Worm (Caenorhabditis elegans) whole organism, L4 larva: ENCODE measurements around the gene Y48C3A.18.

Experiments
- F26F4.8 ChIP-seq: fragments of 200-800 bp; sonication (Bioruptor generic); conservative IDR thresholded peaks from 2 replicates; pipeline ENCODE4 v1.3.6; 2022; ENCODE audit warnings: missing genetic modification characterization, missing compliant biosample characterization
- T20F7.1 ChIP-seq: fragments of 200-800 bp; sonication (Bioruptor generic); optimal IDR thresholded peaks from 2 replicates; lab custom pipeline; 2018; ENCODE audit warnings: mild to moderate bottlenecking, missing genetic modification characterization, missing compliant biosample characterization
- Y48G9A.11 ChIP-seq: fragments of 200-800 bp; sonication (Bioruptor generic); IDR thresholded peaks from 2 replicates; pipeline ENCODE4 v1.3.6; 2022; ENCODE audit warnings: missing genetic modification reagents, missing genetic modification characterization, missing compliant biosample characterization
- ZK337.2 ChIP-seq: fragments of 200-800 bp; sonication (Bioruptor generic); IDR thresholded peaks from 2 replicates; pipeline ENCODE4 v1.3.6; 2022; ENCODE audit warnings: missing genetic modification reagents, missing genetic modification characterization, missing compliant biosample characterization
- ZK546.5 ChIP-seq, 2 experiments: sonication (generic microtip); optimal IDR thresholded peaks; 2 replicates each; lab custom pipeline; 2017; ENCODE audit warnings: missing biosample characterization in 2 of 2, missing genetic modification characterization in 2 of 2
- aha-1 ChIP-seq: fragments of 150-350 bp; peaks from one replicate; lab custom pipeline; 2014; ENCODE audit warnings: missing biosample characterization, missing genetic modification characterization
- ceh-32 ChIP-seq: sonication (generic microtip); optimal IDR thresholded peaks from 2 replicates; lab custom pipeline; 2016; ENCODE audit warnings: mild to moderate bottlenecking, missing genetic modification characterization, missing compliant biosample characterization; ENCODE audit not compliant: poor library complexity
- daf-16 ChIP-seq, 3 experiments: sonication (generic microtip); optimal IDR thresholded peaks; 2 replicates each; lab custom pipeline; 2016 to 2017; ENCODE audit warnings: missing genetic modification characterization in 3 of 3, missing genetic modification reagents in 3 of 3, mild to moderate bottlenecking in 2 of 3, missing compliant biosample characterization in 2 of 3, missing biosample characterization in 1 of 3, moderate library complexity in 1 of 3
- dmd-6 ChIP-seq: fragments of 200-800 bp; sonication (Bioruptor generic); IDR thresholded peaks from 2 replicates; pipeline ENCODE4 v1.3.6; 2022; ENCODE audit warnings: missing genetic modification reagents, missing genetic modification characterization, missing compliant biosample characterization
- dpl-1 ChIP-seq: fragments of 150-350 bp; optimal IDR thresholded peaks from 2 replicates; lab custom pipeline; 2014; ENCODE audit warnings: missing biosample characterization, missing genetic modification reagents, missing genetic modification characterization
- duxl-1 ChIP-seq: sonication (generic microtip); optimal IDR thresholded peaks from 2 replicates; lab custom pipeline; 2016; ENCODE audit warnings: mild to moderate bottlenecking, missing genetic modification characterization, moderate library complexity, missing compliant biosample characterization; ENCODE audit not compliant: poor library complexity
- dve-1 ChIP-seq: sonication (generic microtip); optimal IDR thresholded peaks from 2 replicates; lab custom pipeline; 2017; ENCODE audit warnings: antibody characterized with exemption, mild to moderate bottlenecking, missing genetic modification characterization, missing compliant biosample characterization; ENCODE audit not compliant: insufficient read depth
- hlh-30 ChIP-seq: sonication (generic microtip); optimal IDR thresholded peaks from 2 replicates; lab custom pipeline; 2017; ENCODE audit warnings: antibody characterized with exemption, mild to moderate bottlenecking, missing genetic modification characterization, missing compliant biosample characterization; ENCODE audit not compliant: insufficient read depth
- hmg-1.1 ChIP-seq: fragments of 200-800 bp; sonication (Bioruptor generic); IDR thresholded peaks from 2 replicates; pipeline ENCODE4 v1.3.6; 2022; ENCODE audit warnings: missing genetic modification reagents, missing genetic modification characterization, missing compliant biosample characterization
- lin-13 ChIP-seq: fragments of 150-350 bp; optimal IDR thresholded peaks from 2 replicates; lab custom pipeline; 2014; ENCODE audit warnings: missing biosample characterization, missing genetic modification reagents, missing genetic modification characterization
- lin-29 ChIP-seq: fragments of 200-800 bp; sonication (Bioruptor generic); IDR thresholded peaks from 2 replicates; pipeline ENCODE4 v1.3.6; 2022; ENCODE audit warnings: missing genetic modification reagents, missing genetic modification characterization, missing compliant biosample characterization
- lin-38 ChIP-seq: fragments of 200-800 bp; sonication (Bioruptor generic); IDR thresholded peaks from 2 replicates; pipeline ENCODE4 v1.3.6; 2022; ENCODE audit warnings: missing genetic modification reagents, missing genetic modification characterization, missing compliant biosample characterization
- lsy-2 ChIP-seq, 2 experiments: fragments of 150-350 bp in 1 of 2; sonication (generic microtip) in 1 of 2; optimal IDR thresholded peaks; 2 replicates each; lab custom pipeline; 2014 to 2017; ENCODE audit warnings: missing biosample characterization in 2 of 2, missing genetic modification characterization in 2 of 2
- madf-5 ChIP-seq, 2 experiments: fragments of 200-800 bp; sonication (Bioruptor generic); IDR thresholded peaks; 2 replicates each; pipeline ENCODE4 v1.3.6; 2022; ENCODE audit warnings: missing compliant biosample characterization in 2 of 2, missing genetic modification characterization in 2 of 2
- mep-1 ChIP-seq: fragments of 150-350 bp; sonication (generic microtip); optimal IDR thresholded peaks from 3 replicates; lab custom pipeline; 2014; ENCODE audit warnings: missing biosample characterization, missing genetic modification characterization
- nhr-28 ChIP-seq: fragments of 150-350 bp; optimal IDR thresholded peaks from 2 replicates; lab custom pipeline; 2014; ENCODE audit warnings: missing biosample characterization, missing genetic modification characterization
- nhr-6 ChIP-seq: fragments of 150-350 bp; optimal IDR thresholded peaks from 2 replicates; lab custom pipeline; 2014; ENCODE audit warnings: missing biosample characterization, missing genetic modification characterization
- pha-4 ChIP-seq, 2 experiments: fragments of 150-350 bp in 1 of 2; fragments of 200-800 bp in 1 of 2; sonication (Bioruptor generic) in 1 of 2; IDR thresholded peaks in 1 of 2; optimal IDR thresholded peaks in 1 of 2; 2 replicates each; pipeline versions ENCODE4 v1.3.6 to Lab custom; 2014 to 2022; ENCODE audit warnings: missing genetic modification characterization in 2 of 2, missing genetic modification reagents in 2 of 2, missing biosample characterization in 1 of 2, missing compliant biosample characterization in 1 of 2
- rbr-2 ChIP-seq: sonication (generic microtip); optimal IDR thresholded peaks from 2 replicates; lab custom pipeline; 2016; ENCODE audit warnings: missing genotype, missing genetic modification characterization, missing compliant biosample characterization
- snpc-1.2 ChIP-seq: fragments of 200-800 bp; sonication (Bioruptor generic); IDR thresholded peaks from 2 replicates; pipeline ENCODE4 v1.3.6; 2022; ENCODE audit warnings: missing genetic modification reagents, missing genetic modification characterization, missing compliant biosample characterization
- spr-1 ChIP-seq: sonication (generic microtip); optimal IDR thresholded peaks from 2 replicates; lab custom pipeline; 2016; ENCODE audit warnings: mild to moderate bottlenecking, missing genetic modification characterization, missing compliant biosample characterization
- unc-130 ChIP-seq: sonication (generic microtip); optimal IDR thresholded peaks from 2 replicates; lab custom pipeline; 2016; ENCODE audit warnings: missing genetic modification reagents, missing genetic modification characterization, missing compliant biosample characterization
- unc-39 ChIP-seq: sonication (generic microtip); optimal IDR thresholded peaks from 2 replicates; lab custom pipeline; 2017; ENCODE audit warnings: missing biosample characterization, missing genetic modification characterization
- unc-62 ChIP-seq, 3 experiments: fragments of 150-350 bp in 1 of 3; sonication (generic microtip); optimal IDR thresholded peaks in 2 of 3; peaks in 1 of 3; 1 replicate in 1 of 3; 2 replicates in 2 of 3; lab custom pipeline; 2014 to 2017; ENCODE audit warnings: missing biosample characterization in 3 of 3, missing genetic modification characterization in 3 of 3, missing genetic modification reagents in 3 of 3, missing genotype in 1 of 3
- zfp-3 ChIP-seq: fragments of 200-800 bp; sonication (Bioruptor generic); conservative IDR thresholded peaks from 2 replicates; pipeline ENCODE4 v1.3.6; 2022; ENCODE audit warnings: missing genetic modification reagents, missing genetic modification characterization, missing compliant biosample characterization
- ztf-7 ChIP-seq: fragments of 150-350 bp; optimal IDR thresholded peaks from 2 replicates; lab custom pipeline; 2014; ENCODE audit warnings: missing biosample characterization, missing genetic modification characterization

Gene Y48C3A.18

DNA sequence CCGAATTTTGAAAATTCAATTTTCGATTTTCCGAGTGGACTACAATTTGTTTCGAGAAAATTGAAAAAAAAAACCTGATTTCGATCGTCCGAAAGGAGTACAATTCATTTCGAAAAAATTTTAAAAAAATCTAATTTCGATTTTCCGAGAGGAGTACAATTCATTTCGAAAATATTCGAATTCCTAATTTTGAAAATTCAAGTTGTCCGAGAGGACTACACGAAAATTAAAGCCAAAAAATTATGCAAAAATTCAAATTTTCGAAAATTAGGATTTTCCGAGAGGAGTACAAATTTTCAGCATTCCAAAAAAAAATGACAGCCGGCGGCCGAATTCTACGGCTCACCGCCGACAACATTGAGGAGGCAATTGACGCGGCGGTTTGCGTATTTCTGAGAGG lies at the start of gene Y48C3A.18:
Y48C3A.18 (plus strand) TSS at position 301 of the 400 bp plus-strand sequence.
- TF ChIP-seq aha-1 (tag; lab: Kevin White, UChicago) (peak; percentile 17), Y48G9A.11 (GFP tag; lab: Robert Waterston, UW) (no peak), T20F7.1 (no peak), nhr-6 (no peak), ZK546.5 (tag; optimal IDR thresholded peaks at IDR 0.05; lab: Kevin White, UChicago) (no peak), unc-39 (tag; lab: Kevin White, UChicago) (no peak)

DNA sequence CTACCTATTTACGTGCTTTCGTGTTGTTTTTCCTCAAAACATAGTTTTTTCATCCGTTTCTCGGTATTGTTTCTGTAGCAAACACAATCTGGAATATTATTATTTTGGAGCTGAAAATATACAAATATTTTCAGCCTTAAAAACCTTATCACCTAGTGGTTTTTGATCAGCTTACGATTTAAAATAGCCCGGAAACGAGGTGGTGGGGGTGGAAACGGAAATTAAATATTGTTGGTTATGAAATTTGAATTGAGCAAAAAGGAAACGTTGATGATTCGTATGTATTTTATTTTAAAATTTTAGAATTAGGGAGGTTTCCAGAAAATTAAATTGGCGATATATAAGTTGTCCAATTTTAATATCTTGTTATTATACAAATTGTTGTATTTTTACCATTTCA lies 44.7 kb upstream of the Y48C3A.18 start:
- TF ChIP-seq T20F7.1: no peak
- peak in 1 of 2 experiments; percentile 91 for TF ChIP-seq unc-62 (GFP tag; optimal IDR thresholded peaks at IDR 0.05 in 1 of 2; lab: Kevin White, UChicago)
- TF ChIP-seq unc-62 (tag; optimal IDR thresholded peaks at IDR 0.05; lab: Kevin White, UChicago): no peak

DNA sequence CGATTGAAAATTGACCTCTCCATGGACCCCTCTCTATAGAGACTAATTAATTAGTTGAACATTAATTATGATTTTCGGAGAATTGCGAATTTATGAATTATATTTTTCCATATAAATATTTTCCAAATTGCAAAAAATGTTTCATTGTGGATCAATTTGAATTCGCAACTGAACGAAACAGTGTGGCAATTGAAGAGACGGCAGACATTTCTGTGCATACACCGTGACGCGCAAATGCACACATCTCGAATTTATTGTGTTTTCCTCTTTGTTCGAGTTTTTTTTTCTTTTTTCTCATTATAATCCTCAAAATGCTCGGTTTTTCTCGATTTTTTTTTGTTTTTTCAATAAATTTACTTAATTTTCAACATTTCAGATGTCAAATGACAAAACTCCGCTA lies 43.2 kb upstream of the Y48C3A.18 start, which contains the start of gene Y48C3A.20:
Y48C3A.20 (plus strand) TSS at position 377 of the 400 bp plus-strand sequence.
- TF ChIP-seq mep-1 (tag; lab: Kevin White, UChicago) (peak; percentile 73), rbr-2 (tag; lab: Kevin White, UChicago) (peak; percentile 47), lin-38 (GFP tag; lab: Robert Waterston, UW) (peak; percentile 71), pha-4 (GFP tag; IDR thresholded peaks at IDR 0.05; lab: Robert Waterston, UW) (0 out of 2 replicates have a peak, but pooled peaks have one; percentile 36), pha-4 (tag; optimal IDR thresholded peaks at IDR 0.05; lab: Kevin White, UChicago) (peak; percentile 82), Y48G9A.11 (GFP tag; lab: Robert Waterston, UW) (0 out of 2 replicates have a peak, but pooled peaks have one; percentile 41), duxl-1 (no peak), dve-1 (tag; lab: Kevin White, UChicago) (peak; percentile 72), ceh-32 (tag; lab: Kevin White, UChicago) (no peak), dpl-1 (GFP tag; lab: Kevin White, UChicago) (peak; percentile 81), hmg-1.1 (GFP tag; lab: Robert Waterston, UW) (peak; percentile 44; the same call in 1 of the 2 replicates), F26F4.8 (no peak), spr-1 (tag; lab: Kevin White, UChicago) (peak; percentile 11), T20F7.1 (peak; percentile 61), zfp-3 (GFP tag; lab: Robert Waterston, UW) (no peak), madf-5 (GFP tag; IDR thresholded peaks at IDR 0.05; lab: Robert Waterston, UW) (no peak), dmd-6 (GFP tag; lab: Robert Waterston, UW) (no peak), nhr-6 (peak; percentile 8), snpc-1.2 (peak; percentile 59; the same call in 1 of the 2 replicates), nhr-28 (tag; lab: Kevin White, UChicago) (peak; percentile 33), lin-13 (GFP tag; lab: Kevin White, UChicago) (peak; percentile 20), ZK337.2 (GFP tag; lab: Robert Waterston, UW) (no peak), ztf-7 (peak; percentile 64), lsy-2 (tag; optimal IDR thresholded peaks at IDR 0.05; lab: Kevin White, UChicago) (peak in 1 of 2 experiments; percentile 87), hlh-30 (peak; percentile 32), aha-1 (tag; lab: Kevin White, UChicago) (peak; percentile 46), lin-29 (GFP tag; lab: Robert Waterston, UW) (no peak), daf-16 (GFP tag; optimal IDR thresholded peaks at IDR 0.05; lab: Kevin White, UChicago) (no peak), daf-16 (tag; optimal IDR thresholded peaks at IDR 0.05; lab: Kevin White, UChicago) (peak; percentile 53), unc-130 (GFP tag; lab: Kevin White, UChicago) (peak; percentile 23)
- TF ChIP-seq, all 104 proteins: peak for 20

DNA sequence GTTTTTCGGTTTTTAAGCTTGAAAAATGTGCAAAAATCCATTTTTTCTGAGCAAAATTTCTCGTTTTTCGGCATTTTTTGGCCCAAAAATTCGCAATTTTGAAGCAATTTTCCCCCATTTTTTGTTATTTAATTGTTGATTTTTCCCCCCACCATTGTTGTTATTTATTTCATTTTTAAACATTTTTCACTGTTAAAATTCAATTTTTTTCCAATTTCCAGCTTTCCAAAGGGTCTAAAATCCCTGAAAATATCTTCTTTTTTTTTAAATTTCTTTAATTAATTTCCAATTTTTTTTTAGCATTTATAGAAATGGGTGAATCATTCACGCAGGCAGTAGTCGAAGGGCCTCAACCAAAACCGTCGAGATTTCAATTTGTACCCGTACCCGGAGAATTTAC lies 36.3 kb upstream of the Y48C3A.18 start, which contains the start of gene Y48C3A.12:
Y48C3A.12 (plus strand) TSS at position 301 of the 400 bp plus-strand sequence.
- no peak for TF ChIP-seq ztf-7
